Fruit fly (Drosophila melanogaster) whole organism, embryonic: ENCODE measurements around the gene CG43251.
A peak's percentile ranks its signal among the peaks of the same experiment; 100 is the strongest.

Source experiments
- CG3163 ChIP-seq: fragments of 200-800 bp; sonication (Bioruptor generic); optimal IDR thresholded peaks from 3 replicates; lab custom pipeline; 2016; ENCODE audit warnings: missing biosample characterization, missing genetic modification characterization
- CG7839 ChIP-seq: fragments of 200-800 bp; sonication (Bioruptor generic); optimal IDR thresholded peaks from 3 replicates; lab custom pipeline; 2018; ENCODE audit warnings: missing biosample characterization, mild to moderate bottlenecking, missing genetic modification characterization, moderate library complexity
- CG9876 ChIP-seq: fragments of 200-800 bp; sonication (Bioruptor generic); optimal IDR thresholded peaks from 2 replicates; lab custom pipeline; 2016; ENCODE audit warnings: missing biosample characterization, missing genetic modification characterization
- Hr39 ChIP-seq: fragments of >200 bp; optimal IDR thresholded peaks from 2 replicates; lab custom pipeline; 2017
- Hsf ChIP-seq: fragments of 200-800 bp; sonication (Bioruptor generic); optimal IDR thresholded peaks from 3 replicates; lab custom pipeline; 2016; ENCODE audit warnings: missing biosample characterization, missing genetic modification characterization
- bigmax ChIP-seq: fragments of 200-800 bp; sonication (Bioruptor generic); optimal IDR thresholded peaks from 2 replicates; lab custom pipeline; 2018; ENCODE audit warnings: missing biosample characterization, mild to moderate bottlenecking, missing genetic modification characterization
- kah ChIP-seq: fragments of 200-800 bp; sonication (Bioruptor generic); optimal IDR thresholded peaks from 2 replicates; lab custom pipeline; 2018; ENCODE audit warnings: missing biosample characterization, mild to moderate bottlenecking, missing genetic modification characterization
- lola ChIP-seq, 3 experiments: fragments of >200 bp in 2 of 3; fragments of 200-800 bp in 1 of 3; sonication (Bioruptor generic) in 1 of 3; optimal IDR thresholded peaks; 2 replicates each; lab custom pipeline; 2017 to 2019; ENCODE audit warnings: missing biosample characterization in 3 of 3, missing genetic modification characterization in 3 of 3, mild to moderate bottlenecking in 1 of 3, moderate library complexity in 1 of 3
- mld ChIP-seq: fragments of 200-800 bp; sonication (Bioruptor generic); IDR thresholded peaks from 3 replicates; pipeline ENCODE4 v1.3.6; 2022; ENCODE audit warnings: missing biosample characterization, missing genetic modification characterization; ENCODE audit not compliant: partially characterized antibody
- peb ChIP-seq: fragments of 200-800 bp; sonication (Bioruptor generic); IDR thresholded peaks from 2 replicates; pipeline ENCODE4 v1.3.6; 2022; ENCODE audit warnings: missing biosample characterization, missing genetic modification characterization

DNA sequence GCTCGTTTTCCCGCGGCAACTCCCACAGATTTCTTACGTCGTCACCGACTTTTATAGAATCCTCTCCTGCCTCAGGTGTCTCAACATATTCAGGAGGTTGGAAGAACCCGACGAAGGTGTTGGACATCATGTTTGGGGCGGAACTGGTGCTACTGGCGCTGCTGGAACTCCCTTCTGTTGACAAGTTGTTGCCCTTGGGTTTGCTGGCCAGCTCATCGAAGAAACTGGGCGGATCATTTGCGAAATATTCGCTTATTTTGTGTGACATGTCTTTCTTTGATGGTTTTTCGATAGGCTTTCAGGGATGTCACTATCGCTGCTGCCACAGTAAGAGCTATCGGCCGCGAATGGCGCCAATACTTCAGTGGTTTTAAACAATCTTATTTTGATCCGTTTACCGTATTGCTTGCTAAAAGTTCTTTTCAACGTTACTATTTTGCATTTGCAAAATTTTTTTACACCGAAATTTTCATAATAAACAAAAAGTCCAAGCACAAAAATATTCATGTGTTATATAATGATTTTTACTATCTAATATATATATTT, 29.2 kb downstream of the CG43251 start, which contains the start of gene CG11396:
- no peak for TF ChIP-seq CG9876
- TF ChIP-seq kah (GFP tag; lab: Kevin White, UChicago) = no peak
- no peak for TF ChIP-seq CG7839
- peak; percentile 91 for TF ChIP-seq mld (GFP tag; lab: Robert Waterston, UW)
- TF ChIP-seq lola (GFP tag; optimal IDR thresholded peaks at IDR 0.05; lab: Kevin White, UChicago) = no peak
- no peak for TF ChIP-seq CG3163 (GFP tag; lab: Kevin White, UChicago)
- TF ChIP-seq Hr39 (lab: Kevin White, UChicago) = no peak
- no peak for TF ChIP-seq peb
- TF ChIP-seq bigmax = no peak
- TF ChIP-seq Hsf = no peak
